Worm (Caenorhabditis elegans) whole organism, L4 larva: ENCODE data around the gene T14B4.3.

ENCODE experiments used
- D1046.2 ChIP-seq: fragments of 200-800 bp; sonication (Bioruptor generic); IDR thresholded peaks from 2 replicates; pipeline ENCODE4 v1.3.6; 2022; ENCODE audit warnings: missing genetic modification characterization, missing compliant biosample characterization
- F26F4.8 ChIP-seq: fragments of 200-800 bp; sonication (Bioruptor generic); conservative IDR thresholded peaks from 2 replicates; pipeline ENCODE4 v1.3.6; 2022; ENCODE audit warnings: missing genetic modification characterization, missing compliant biosample characterization
- F44E2.7 ChIP-seq: fragments of 200-800 bp; sonication (Bioruptor generic); IDR thresholded peaks from 2 replicates; pipeline ENCODE4 v2.1.2; 2022; ENCODE audit warnings: missing genetic modification characterization, missing compliant biosample characterization
- T20F7.1 ChIP-seq: fragments of 200-800 bp; sonication (Bioruptor generic); optimal IDR thresholded peaks from 2 replicates; lab custom pipeline; 2018; ENCODE audit warnings: mild to moderate bottlenecking, missing genetic modification characterization, missing compliant biosample characterization
- Y5F2A.4 ChIP-seq: fragments of 200-800 bp; sonication (Bioruptor generic); optimal IDR thresholded peaks from 2 replicates; lab custom pipeline; 2018; ENCODE audit warnings: mild to moderate bottlenecking, missing genetic modification characterization, missing compliant biosample characterization
- aha-1 ChIP-seq: fragments of 150-350 bp; peaks from one replicate; lab custom pipeline; 2014; ENCODE audit warnings: missing biosample characterization, missing genetic modification characterization
- arid-1 ChIP-seq: fragments of 200-800 bp; sonication (Bioruptor generic); conservative IDR thresholded peaks from 2 replicates; pipeline ENCODE4 v1.3.6; 2022; ENCODE audit warnings: missing genetic modification reagents, missing genetic modification characterization, missing compliant biosample characterization
- ceh-28 ChIP-seq: fragments of 150-350 bp; optimal IDR thresholded peaks from 2 replicates; lab custom pipeline; 2014; ENCODE audit warnings: missing biosample characterization, missing genetic modification reagents, missing genetic modification characterization
- ceh-82 ChIP-seq: sonication (generic microtip); optimal IDR thresholded peaks from 2 replicates; lab custom pipeline; 2017; ENCODE audit warnings: missing biosample characterization, missing genetic modification characterization
- cey-2 ChIP-seq: sonication (generic microtip); optimal IDR thresholded peaks from 3 replicates; lab custom pipeline; 2017; ENCODE audit warnings: missing genetic modification characterization, mild to moderate bottlenecking, missing compliant biosample characterization, antibody characterized with exemption, borderline replicate concordance; ENCODE audit not compliant: insufficient read depth
- ctbp-1 ChIP-seq: fragments of 200-800 bp; sonication (Bioruptor generic); IDR thresholded peaks from 2 replicates; pipeline ENCODE4 v1.3.6; 2022; ENCODE audit warnings: missing genetic modification reagents, missing genetic modification characterization, missing compliant biosample characterization
- daf-12 ChIP-seq: fragments of 150-350 bp; optimal IDR thresholded peaks from 2 replicates; lab custom pipeline; 2014; ENCODE audit warnings: missing biosample characterization, missing genetic modification reagents, missing genetic modification characterization
- daf-19 ChIP-seq: fragments of 200-800 bp; sonication (Bioruptor generic); conservative IDR thresholded peaks from 2 replicates; pipeline ENCODE4 v1.3.6; 2022; ENCODE audit warnings: missing genetic modification characterization, missing compliant biosample characterization
- dmd-8 ChIP-seq: fragments of 200-800 bp; sonication (Bioruptor generic); IDR thresholded peaks from 2 replicates; pipeline ENCODE4 v1.3.6; 2022; ENCODE audit warnings: missing genetic modification characterization, missing compliant biosample characterization
- dve-1 ChIP-seq: sonication (generic microtip); optimal IDR thresholded peaks from 2 replicates; lab custom pipeline; 2017; ENCODE audit warnings: antibody characterized with exemption, mild to moderate bottlenecking, missing genetic modification characterization, missing compliant biosample characterization; ENCODE audit not compliant: insufficient read depth
- egl-43 ChIP-seq: fragments of 200-800 bp; sonication (Bioruptor generic); IDR thresholded peaks from 2 replicates; pipeline ENCODE4 v1.3.6; 2022; ENCODE audit warnings: missing genetic modification reagents, missing genetic modification characterization, missing compliant biosample characterization
- fkh-10 ChIP-seq: fragments of 150-350 bp; optimal IDR thresholded peaks from 2 replicates; lab custom pipeline; 2014; ENCODE audit warnings: missing biosample characterization, missing genetic modification reagents, missing genetic modification characterization
- gei-8 ChIP-seq: fragments of 200-800 bp; sonication (Bioruptor generic); optimal IDR thresholded peaks from 2 replicates; lab custom pipeline; 2018; ENCODE audit warnings: mild to moderate bottlenecking, missing genetic modification characterization, missing compliant biosample characterization
- hif-1 ChIP-seq, 2 experiments: sonication (generic microtip); optimal IDR thresholded peaks; 2 replicates each; lab custom pipeline; 2016 to 2017; ENCODE audit warnings: missing compliant biosample characterization in 2 of 2, missing genetic modification characterization in 2 of 2, missing genetic modification reagents in 2 of 2, missing genotype in 2 of 2, mild to moderate bottlenecking in 1 of 2
- hlh-30 ChIP-seq: sonication (generic microtip); optimal IDR thresholded peaks from 2 replicates; lab custom pipeline; 2017; ENCODE audit warnings: antibody characterized with exemption, mild to moderate bottlenecking, missing genetic modification characterization, missing compliant biosample characterization; ENCODE audit not compliant: insufficient read depth
- lin-13 ChIP-seq: fragments of 150-350 bp; optimal IDR thresholded peaks from 2 replicates; lab custom pipeline; 2014; ENCODE audit warnings: missing biosample characterization, missing genetic modification reagents, missing genetic modification characterization
- lin-29 ChIP-seq: fragments of 200-800 bp; sonication (Bioruptor generic); IDR thresholded peaks from 2 replicates; pipeline ENCODE4 v1.3.6; 2022; ENCODE audit warnings: missing genetic modification reagents, missing genetic modification characterization, missing compliant biosample characterization
- mxl-2 ChIP-seq: fragments of 200-800 bp; sonication (Bioruptor generic); conservative IDR thresholded peaks from 2 replicates; pipeline ENCODE4 v1.3.6; 2022; ENCODE audit warnings: missing genetic modification reagents, missing genetic modification characterization, missing compliant biosample characterization
- nhr-10 ChIP-seq: fragments of 150-350 bp; optimal IDR thresholded peaks from 2 replicates; lab custom pipeline; 2014; ENCODE audit warnings: missing biosample characterization, missing genetic modification characterization
- nhr-11 ChIP-seq: fragments of 150-350 bp; optimal IDR thresholded peaks from 2 replicates; lab custom pipeline; 2014; ENCODE audit warnings: missing biosample characterization, missing genetic modification characterization
- nhr-237 ChIP-seq: sonication (generic microtip); optimal IDR thresholded peaks from 2 replicates; lab custom pipeline; 2017; ENCODE audit warnings: missing biosample characterization, missing genetic modification characterization
- pha-4 ChIP-seq, 2 experiments: fragments of 150-350 bp in 1 of 2; fragments of 200-800 bp in 1 of 2; sonication (Bioruptor generic) in 1 of 2; IDR thresholded peaks in 1 of 2; optimal IDR thresholded peaks in 1 of 2; 2 replicates each; pipeline versions ENCODE4 v1.3.6 to Lab custom; 2014 to 2022; ENCODE audit warnings: missing genetic modification characterization in 2 of 2, missing genetic modification reagents in 2 of 2, missing biosample characterization in 1 of 2, missing compliant biosample characterization in 1 of 2
- sdz-12 ChIP-seq: fragments of 200-800 bp; sonication (Bioruptor generic); optimal IDR thresholded peaks from 2 replicates; lab custom pipeline; 2018; ENCODE audit warnings: mild to moderate bottlenecking, missing genetic modification characterization, missing compliant biosample characterization
- set-16 ChIP-seq: fragments of 200-800 bp; sonication (Bioruptor generic); IDR thresholded peaks from 2 replicates; pipeline ENCODE4 v1.3.6; 2022; ENCODE audit warnings: missing genetic modification reagents, missing genetic modification characterization, missing compliant biosample characterization
- skn-1 ChIP-seq: fragments of 150-350 bp; optimal IDR thresholded peaks from 2 replicates; lab custom pipeline; 2014; ENCODE audit warnings: missing biosample characterization, missing genetic modification characterization
- snpc-1.2 ChIP-seq: fragments of 200-800 bp; sonication (Bioruptor generic); IDR thresholded peaks from 2 replicates; pipeline ENCODE4 v1.3.6; 2022; ENCODE audit warnings: missing genetic modification reagents, missing genetic modification characterization, missing compliant biosample characterization
- snpc-4 ChIP-seq: fragments of 150-350 bp; optimal IDR thresholded peaks from 2 replicates; lab custom pipeline; 2014; ENCODE audit warnings: missing biosample characterization, missing genetic modification characterization
- tag-97 ChIP-seq: fragments of 200-800 bp; sonication (Bioruptor generic); IDR thresholded peaks from 2 replicates; pipeline ENCODE4 v1.3.6; 2022; ENCODE audit warnings: missing genetic modification characterization, missing compliant biosample characterization
- tra-1 ChIP-seq: fragments of 200-800 bp; sonication (Bioruptor generic); IDR thresholded peaks from 2 replicates; pipeline ENCODE4 v1.3.6; 2022; ENCODE audit warnings: missing genetic modification reagents, missing genetic modification characterization, missing compliant biosample characterization
- unc-39 ChIP-seq: sonication (generic microtip); optimal IDR thresholded peaks from 2 replicates; lab custom pipeline; 2017; ENCODE audit warnings: missing biosample characterization, missing genetic modification characterization
- unc-62 ChIP-seq, 3 experiments: fragments of 150-350 bp in 1 of 3; sonication (generic microtip); optimal IDR thresholded peaks in 2 of 3; peaks in 1 of 3; 1 replicate in 1 of 3; 2 replicates in 2 of 3; lab custom pipeline; 2014 to 2017; ENCODE audit warnings: missing biosample characterization in 3 of 3, missing genetic modification characterization in 3 of 3, missing genetic modification reagents in 3 of 3, missing genotype in 1 of 3
- vab-7 ChIP-seq: fragments of 200-800 bp; sonication (Bioruptor generic); IDR thresholded peaks from 2 replicates; pipeline ENCODE4 v1.3.6; 2022; ENCODE audit warnings: missing genetic modification reagents, missing genetic modification characterization, missing compliant biosample characterization
- zfp-3 ChIP-seq: fragments of 200-800 bp; sonication (Bioruptor generic); conservative IDR thresholded peaks from 2 replicates; pipeline ENCODE4 v1.3.6; 2022; ENCODE audit warnings: missing genetic modification reagents, missing genetic modification characterization, missing compliant biosample characterization
- ztf-11 ChIP-seq: fragments of 150-350 bp; optimal IDR thresholded peaks from 2 replicates; lab custom pipeline; 2014; ENCODE audit warnings: missing biosample characterization, missing genetic modification characterization
- ztf-7 ChIP-seq: fragments of 150-350 bp; optimal IDR thresholded peaks from 2 replicates; lab custom pipeline; 2014; ENCODE audit warnings: missing biosample characterization, missing genetic modification characterization

Gene T14B4.3

ce11 chrII:6782738-6783163 lies 48.0 kb downstream of the T14B4.3 start (continued):
- TF ChIP-seq tra-1 (GFP tag; lab: Robert Waterston, UW) (0 out of 2 replicates have a peak, but pooled peaks have one; percentile 33), ztf-7 (tag; lab: Kevin White, UChicago) (no peak), hlh-30 (peak; percentile 95), hif-1 (tag; optimal IDR thresholded peaks at IDR 0.05; lab: Kevin White, UChicago) (peak in 1 of 2 experiments; percentile 61), Y5F2A.4 (no peak), daf-19 (no peak), snpc-1.2 (GFP tag; lab: Robert Waterston, UW) (no peak), egl-43 (GFP tag; lab: Robert Waterston, UW) (peak; percentile 58; the same call in 1 of the 2 replicates), cey-2 (tag; lab: Kevin White, UChicago) (no peak), lin-29 (GFP tag; lab: Robert Waterston, UW) (no peak), mxl-2 (GFP tag; lab: Robert Waterston, UW) (no peak), aha-1 (tag; lab: Kevin White, UChicago) (peak; percentile 90), zfp-3 (GFP tag; lab: Robert Waterston, UW) (no peak), arid-1 (GFP tag; lab: Robert Waterston, UW) (0 out of 2 replicates have a peak, but pooled peaks have one; percentile 40), dve-1 (tag; lab: Kevin White, UChicago) (peak; percentile 27), nhr-10 (no peak), D1046.2 (GFP tag; lab: Robert Waterston, UW) (peak; percentile 77; the same call in 1 of the 2 replicates), F26F4.8 (GFP tag; lab: Robert Waterston, UW) (no peak), T20F7.1 (peak; percentile 49), ceh-82 (tag; lab: Kevin White, UChicago) (no peak), snpc-4 (no peak), lin-13 (peak; percentile 40), nhr-11 (tag; lab: Kevin White, UChicago) (peak; percentile 70)

ce11 chrII:6783377-6783829 lies 48.7 kb downstream of the T14B4.3 start, which contains the start of gene gldi-2:
gldi-2 (plus strand) TSS chrII:6783427.
- TF ChIP-seq vab-7 (GFP tag; lab: Robert Waterston, UW) (no peak), unc-62 (GFP tag; optimal IDR thresholded peaks at IDR 0.05 in 1 of 2; lab: Kevin White, UChicago) (no peak), unc-62 (tag; optimal IDR thresholded peaks at IDR 0.05; lab: Kevin White, UChicago) (no peak), pha-4 (GFP tag; IDR thresholded peaks at IDR 0.05; lab: Robert Waterston, UW) (no peak), pha-4 (tag; optimal IDR thresholded peaks at IDR 0.05; lab: Kevin White, UChicago) (no peak), ctbp-1 (no peak), daf-12 (tag; lab: Kevin White, UChicago) (no peak), sdz-12 (GFP tag; lab: Kevin White, UChicago) (no peak), set-16 (GFP tag; lab: Robert Waterston, UW) (no peak), fkh-10 (GFP tag; lab: Kevin White, UChicago) (no peak), dmd-8 (no peak), gei-8 (no peak), nhr-237 (no peak), unc-39 (tag; lab: Kevin White, UChicago) (no peak), skn-1 (tag; lab: Kevin White, UChicago) (no peak), ztf-11 (tag; lab: Kevin White, UChicago) (no peak), tag-97 (no peak), ceh-28 (tag; lab: Kevin White, UChicago) (no peak), F44E2.7 (GFP tag; lab: Robert Waterston, UW) (no peak), daf-19 (no peak), snpc-1.2 (GFP tag; lab: Robert Waterston, UW) (no peak)
